Fruit fly (Drosophila melanogaster) Kc167 (cell line): ENCODE data around the gene CG43120.

Experiments
- Myc ChIP-seq: fragments of >200 bp; optimal IDR thresholded peaks from 2 replicates; lab custom pipeline; 2017; ENCODE audit warnings: missing external identifiers
- Sin3A ChIP-seq: fragments of >200 bp; optimal IDR thresholded peaks from 2 replicates; lab custom pipeline; 2018; ENCODE audit warnings: missing external identifiers
- h ChIP-seq: fragments of >200 bp; optimal IDR thresholded peaks from 3 replicates; lab custom pipeline; 2018; ENCODE audit warnings: missing external identifiers
- insv ChIP-seq: fragments of >200 bp; optimal IDR thresholded peaks from 3 replicates; lab custom pipeline; 2018; ENCODE audit warnings: missing external identifiers
- psq ChIP-seq: fragments of >200 bp; optimal IDR thresholded peaks from 2 replicates; lab custom pipeline; 2017; ENCODE audit warnings: missing external identifiers
- ttk ChIP-seq: sonication (Bioruptor generic); optimal IDR thresholded peaks from 2 replicates; lab custom pipeline; 2017; ENCODE audit warnings: missing external identifiers

Gene CG43120

DNA sequence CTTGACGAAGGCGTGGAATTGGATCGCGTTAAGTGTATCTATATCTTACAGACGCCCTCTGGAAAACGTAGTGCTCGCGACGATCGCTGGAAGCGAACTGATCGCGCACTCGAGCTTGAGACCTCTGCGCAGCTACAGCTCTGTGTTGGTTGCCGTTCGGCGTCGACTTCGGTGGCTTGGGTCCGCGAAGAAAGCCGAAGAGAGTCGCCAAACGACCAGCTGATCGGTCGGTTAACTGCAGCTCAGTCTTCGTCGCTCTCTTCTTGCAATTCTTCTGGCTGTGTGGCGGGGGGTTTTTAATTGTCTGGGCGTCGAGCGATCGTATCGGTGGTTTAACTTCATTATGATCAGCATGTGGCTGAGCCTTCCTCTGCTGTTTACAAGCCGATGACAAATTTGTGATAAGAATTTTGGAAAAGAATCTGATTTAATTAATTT lies 45.6 kb downstream of the CG43120 start:
- no peak for TF ChIP-seq psq (lab: Kevin White, UChicago)
- TF ChIP-seq h (lab: Kevin White, UChicago), result no peak
- no peak for TF ChIP-seq Sin3A (lab: Kevin White, UChicago)
- no peak for TF ChIP-seq ttk (lab: Kevin White, UChicago)
- no peak for TF ChIP-seq Myc (lab: Kevin White, UChicago)
- no peak for TF ChIP-seq insv (lab: Kevin White, UChicago)

- TF ChIP-seq Sin3A (lab: Kevin White, UChicago), result no peak
- no peak for TF ChIP-seq insv (lab: Kevin White, UChicago)
- TF ChIP-seq h (lab: Kevin White, UChicago), result no peak
- TF ChIP-seq ttk (lab: Kevin White, UChicago), result no peak
- no peak for TF ChIP-seq Myc (lab: Kevin White, UChicago)
- TF ChIP-seq psq (lab: Kevin White, UChicago), result no peak
Measured at dm6 chr3L:14428958-14429357, 47.2 kb downstream of the CG43120 start.

DNA sequence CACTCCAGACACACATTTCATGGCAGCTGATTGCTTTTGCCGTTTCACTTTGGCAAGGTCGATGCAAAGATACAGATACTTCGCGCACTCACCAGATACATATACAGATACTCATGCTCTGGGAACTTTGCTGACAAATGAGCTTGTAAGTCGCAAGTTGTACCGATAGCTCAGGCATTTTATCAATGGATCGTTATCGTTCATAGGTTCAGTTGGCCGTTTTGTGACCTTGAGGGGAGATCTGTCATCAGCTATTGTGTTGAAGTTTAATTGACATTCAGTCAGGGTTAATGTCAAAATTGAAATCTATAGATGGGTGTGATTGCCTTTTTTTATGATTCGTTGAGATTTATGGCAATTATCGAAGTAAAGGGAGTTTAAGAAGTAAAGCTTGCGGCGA lies 50.5 kb downstream of the CG43120 start:
- no peak for TF ChIP-seq Myc (lab: Kevin White, UChicago)
- no peak for TF ChIP-seq Sin3A (lab: Kevin White, UChicago)
- TF ChIP-seq h (lab: Kevin White, UChicago), result no peak
- TF ChIP-seq ttk (lab: Kevin White, UChicago), result no peak
- TF ChIP-seq psq (lab: Kevin White, UChicago), result no peak
- TF ChIP-seq insv (lab: Kevin White, UChicago), result no peak
